Fruit fly (Drosophila melanogaster) whole organism, wandering third instar larva: ENCODE results near the gene CG8003.

Experiments
- Abd-B ChIP-seq: fragments of >200 bp; optimal IDR thresholded peaks from 2 replicates; lab custom pipeline; 2017; ENCODE audit warnings: missing biosample characterization, missing genetic modification characterization
- CG32264 ChIP-seq: fragments of 200-800 bp; sonication (Bioruptor generic); optimal IDR thresholded peaks from 2 replicates; lab custom pipeline; 2016; ENCODE audit warnings: missing biosample characterization, missing genetic modification characterization
- CG9705 ChIP-seq: fragments of 200-800 bp; sonication (Bioruptor generic); optimal IDR thresholded peaks from 2 replicates; lab custom pipeline; 2018; ENCODE audit warnings: missing biosample characterization, mild to moderate bottlenecking, missing genetic modification characterization
- GATAd ChIP-seq: sonication (Bioruptor generic); optimal IDR thresholded peaks from 2 replicates; lab custom pipeline; 2016; ENCODE audit warnings: missing biosample characterization, missing genetic modification characterization
- HLH106 ChIP-seq: fragments of 200-800 bp; optimal IDR thresholded peaks from 3 replicates; lab custom pipeline; 2019; ENCODE audit warnings: missing biosample characterization, mild to moderate bottlenecking, missing genetic modification characterization, moderate library complexity
- Hnf4 ChIP-seq: fragments of 200-800 bp; sonication (Bioruptor generic); optimal IDR thresholded peaks from 2 replicates; lab custom pipeline; 2016; ENCODE audit warnings: missing biosample characterization, mild to moderate bottlenecking, missing genetic modification characterization
- Hr78 ChIP-seq: fragments of >200 bp; optimal IDR thresholded peaks from 2 replicates; lab custom pipeline; 2017; ENCODE audit warnings: missing biosample characterization, missing genetic modification characterization
- Hr83 ChIP-seq: fragments of 200-300 bp; sonication (Bioruptor generic); optimal IDR thresholded peaks from 2 replicates; lab custom pipeline; 2016; ENCODE audit warnings: missing biosample characterization, mild to moderate bottlenecking, missing genetic modification characterization, moderate library complexity; ENCODE audit not compliant: poor library complexity, severe bottlenecking
- Jra ChIP-seq: sonication (Bioruptor generic); optimal IDR thresholded peaks from 2 replicates; lab custom pipeline; 2016; ENCODE audit warnings: missing biosample characterization, missing genetic modification characterization
- Mio ChIP-seq: sonication (Bioruptor generic); optimal IDR thresholded peaks from 2 replicates; lab custom pipeline; 2016; ENCODE audit warnings: missing biosample characterization, missing genetic modification characterization
- Myc ChIP-seq: fragments of >200 bp; optimal IDR thresholded peaks from 2 replicates; lab custom pipeline; 2017
- N ChIP-seq: fragments of >200 bp; optimal IDR thresholded peaks from 2 replicates; lab custom pipeline; 2018; ENCODE audit warnings: missing biosample characterization, missing external identifiers, missing genetic modification characterization
- Rel ChIP-seq, 2 experiments: fragments of 200-800 bp; sonication (Bioruptor generic) in 1 of 2; optimal IDR thresholded peaks; 2 replicates in 1 of 2; 3 replicates in 1 of 2; lab custom pipeline; 2016 to 2019; ENCODE audit warnings: mild to moderate bottlenecking in 2 of 2, missing biosample characterization in 2 of 2, missing genetic modification characterization in 2 of 2, moderate library complexity in 1 of 2
- Sp1 ChIP-seq: fragments of 200-800 bp; sonication (Bioruptor generic); optimal IDR thresholded peaks from 3 replicates; lab custom pipeline; 2019; ENCODE audit warnings: missing biosample characterization, mild to moderate bottlenecking, missing genetic modification characterization, moderate library complexity
- br ChIP-seq: fragments of 200-800 bp; sonication (Bioruptor generic); optimal IDR thresholded peaks from 2 replicates; lab custom pipeline; 2016; ENCODE audit warnings: missing biosample characterization, missing genetic modification characterization
- brk ChIP-seq: fragments of 200-800 bp; sonication (Bioruptor generic); optimal IDR thresholded peaks from 2 replicates; lab custom pipeline; 2016; ENCODE audit warnings: missing biosample characterization, mild to moderate bottlenecking, missing genetic modification characterization
- dl ChIP-seq, 2 experiments: fragments of 175-275, 200-275 bp in 1 of 2; fragments of 200-275 bp in 1 of 2; sonication (Bioruptor generic); optimal IDR thresholded peaks; lab custom pipeline; 2018; ENCODE audit warnings: mild to moderate bottlenecking in 2 of 2, missing biosample characterization in 2 of 2, missing genetic modification characterization in 2 of 2, moderate library complexity in 2 of 2; ENCODE audit not compliant: partially characterized antibody in 2 of 2, insufficient read depth in 1 of 2
- dmrt93B ChIP-seq: fragments of 200-800 bp; sonication (Bioruptor generic); optimal IDR thresholded peaks from 2 replicates; lab custom pipeline; 2018; ENCODE audit warnings: missing biosample characterization, mild to moderate bottlenecking, missing genetic modification characterization
- dsf ChIP-seq: sonication (Bioruptor generic); optimal IDR thresholded peaks from 2 replicates; lab custom pipeline; 2016; ENCODE audit warnings: missing biosample characterization, missing genetic modification characterization, borderline replicate concordance
- ey ChIP-seq: fragments of 200-800 bp; sonication (Bioruptor generic); optimal IDR thresholded peaks from 2 replicates; lab custom pipeline; 2016; ENCODE audit warnings: missing biosample characterization, missing genetic modification characterization
- foxo ChIP-seq, 2 experiments: fragments of 200-800 bp; sonication (Bioruptor generic); optimal IDR thresholded peaks; 2 replicates in 1 of 2; 3 replicates in 1 of 2; lab custom pipeline; 2016 to 2017; ENCODE audit warnings: missing biosample characterization in 2 of 2, missing genetic modification characterization in 2 of 2
- fru ChIP-seq: fragments of 200-800 bp; sonication (Bioruptor generic); optimal IDR thresholded peaks from 3 replicates; lab custom pipeline; 2016; ENCODE audit warnings: missing biosample characterization, mild to moderate bottlenecking, missing genetic modification characterization
- h ChIP-seq: fragments of 200-800 bp; sonication (Bioruptor generic); optimal IDR thresholded peaks from 3 replicates; lab custom pipeline; 2016; ENCODE audit warnings: missing biosample characterization, mild to moderate bottlenecking, missing genetic modification characterization
- jim ChIP-seq: fragments of 175-275, 200-325 bp; sonication (Bioruptor generic); optimal IDR thresholded peaks from 2 replicates; lab custom pipeline; 2016; ENCODE audit warnings: missing biosample characterization, mild to moderate bottlenecking, missing genetic modification characterization
- lola ChIP-seq: fragments of >200 bp; optimal IDR thresholded peaks from 2 replicates; lab custom pipeline; 2017; ENCODE audit warnings: missing biosample characterization, missing genetic modification characterization
- pan ChIP-seq: fragments of >200 bp; optimal IDR thresholded peaks from 2 replicates; lab custom pipeline; 2017
- psq ChIP-seq: fragments of 200-800 bp; sonication (Bioruptor generic); optimal IDR thresholded peaks from 3 replicates; lab custom pipeline; 2017; ENCODE audit warnings: missing biosample characterization, mild to moderate bottlenecking, missing genetic modification characterization, moderate library complexity
- sage ChIP-seq: fragments of 200-800 bp; sonication (Bioruptor generic); optimal IDR thresholded peaks from 2 replicates; lab custom pipeline; 2016; ENCODE audit warnings: missing biosample characterization, mild to moderate bottlenecking, missing genetic modification characterization
- sv ChIP-seq: fragments of 200-800 bp; sonication (Bioruptor generic); optimal IDR thresholded peaks from 3 replicates; lab custom pipeline; 2016; ENCODE audit warnings: missing biosample characterization, missing genetic modification characterization
- tai ChIP-seq: sonication (Bioruptor generic); optimal IDR thresholded peaks from 2 replicates; lab custom pipeline; 2016; ENCODE audit warnings: missing biosample characterization, missing genetic modification characterization
- usp ChIP-seq: fragments of >200 bp; optimal IDR thresholded peaks from 2 replicates; lab custom pipeline; 2017; ENCODE audit warnings: missing biosample characterization, missing genetic modification characterization
- woc ChIP-seq: sonication (Bioruptor generic); optimal IDR thresholded peaks from 2 replicates; lab custom pipeline; 2016; ENCODE audit warnings: missing biosample characterization, mild to moderate bottlenecking, missing genetic modification characterization

CG8003 gene

DNA sequence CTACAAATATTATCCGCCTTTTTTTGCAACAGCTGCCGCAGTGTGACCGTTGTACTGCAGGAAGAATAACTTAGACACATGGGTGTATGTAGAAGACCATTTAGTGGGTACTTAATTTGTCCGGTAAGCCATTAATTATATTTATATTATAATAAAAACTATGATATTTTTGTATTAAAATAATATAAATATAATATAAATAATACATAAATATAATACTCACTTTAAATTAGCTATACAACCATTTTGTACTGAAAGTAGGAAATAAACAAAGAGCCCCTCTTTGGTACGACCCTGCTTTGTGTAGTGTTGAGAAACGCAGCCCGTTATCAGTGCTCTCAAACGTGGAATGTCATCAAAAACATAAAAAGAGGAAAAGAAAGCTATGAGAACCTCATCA is 23.5 kb upstream of the CG8003 start, which contains the start of gene Cnep1r2 (continued):
- TF ChIP-seq Hr83 (GFP tag; lab: Kevin White, UChicago) (peak; percentile 41), psq (peak; percentile 94), Mio (GFP tag; lab: Kevin White, UChicago) (peak; percentile 30), Jra (GFP tag; lab: Kevin White, UChicago) (peak; percentile 65), dmrt93B (GFP tag; lab: Kevin White, UChicago) (peak; percentile 93), foxo (GFP tag; optimal IDR thresholded peaks at IDR 0.05; lab: Kevin White, UChicago) (peak in 1 of 2 experiments; percentile 93), N (GFP tag; lab: Kevin White, UChicago) (no peak), CG9705 (GFP tag; lab: Kevin White, UChicago) (peak; percentile 93), lola (GFP tag; lab: Kevin White, UChicago) (no peak), h (peak; percentile 83), Myc (lab: Kevin White, UChicago) (no peak), sv (GFP tag; lab: Kevin White, UChicago) (peak; percentile 64)

DNA sequence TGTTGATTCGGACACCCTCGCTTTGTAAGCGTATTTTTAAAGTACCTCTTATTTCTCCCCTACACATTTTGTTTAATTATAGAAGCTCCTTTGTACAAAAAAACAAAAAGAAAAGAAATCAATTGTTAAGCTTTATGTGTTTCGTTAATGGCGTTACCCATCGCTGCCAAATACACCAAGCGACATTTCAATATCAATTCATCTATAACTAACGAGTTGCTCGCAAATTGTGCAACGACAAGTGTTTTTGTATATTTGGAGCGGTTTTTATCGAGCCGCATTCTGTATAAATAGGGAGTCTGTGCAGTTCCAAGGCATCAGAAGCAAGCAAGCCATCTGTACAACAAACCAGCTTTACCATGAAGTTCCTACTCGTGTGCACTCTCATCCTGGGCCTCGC is 21.8 kb upstream of the CG8003 start, which contains the start of gene CG18628:
Gene CG18628 (plus strand): TSS at position 301 of the 400 bp plus-strand sequence.
- no peak for TF ChIP-seq lola (GFP tag; lab: Kevin White, UChicago)
- no peak for TF ChIP-seq Hr83 (GFP tag; lab: Kevin White, UChicago)
- TF ChIP-seq foxo (GFP tag; optimal IDR thresholded peaks at IDR 0.05; lab: Kevin White, UChicago) = no peak
- TF ChIP-seq Rel (GFP tag; optimal IDR thresholded peaks at IDR 0.05; lab: Kevin White, UChicago) = no peak
- TF ChIP-seq Rel (tag; optimal IDR thresholded peaks at IDR 0.05; lab: Kevin White, UChicago) = no peak
- no peak for TF ChIP-seq GATAd (GFP tag; lab: Kevin White, UChicago)
- TF ChIP-seq sv (GFP tag; lab: Kevin White, UChicago) = no peak
- TF ChIP-seq fru (GFP tag; lab: Kevin White, UChicago) = no peak
- TF ChIP-seq Sp1 (GFP tag; lab: Kevin White, UChicago) = no peak
- no peak for TF ChIP-seq dsf (GFP tag; lab: Kevin White, UChicago)
- TF ChIP-seq br (GFP tag; lab: Kevin White, UChicago) = no peak
- no peak for TF ChIP-seq pan (lab: Kevin White, UChicago)
- TF ChIP-seq HLH106 (tag; lab: Kevin White, UChicago) = no peak
- TF ChIP-seq woc = no peak
- no peak for TF ChIP-seq dl (GFP tag; optimal IDR thresholded peaks at IDR 0.05; lab: Kevin White, UChicago; ENCODE audit: insufficient read depth in 1 of 2, partially characterized antibody in 2 of 2)
- no peak for TF ChIP-seq jim
- TF ChIP-seq ey = no peak
- no peak for TF ChIP-seq Hr78
- no peak for TF ChIP-seq dmrt93B (GFP tag; lab: Kevin White, UChicago)
- TF ChIP-seq Mio (GFP tag; lab: Kevin White, UChicago) = no peak
- TF ChIP-seq, all 38 proteins: peak for 0

DNA sequence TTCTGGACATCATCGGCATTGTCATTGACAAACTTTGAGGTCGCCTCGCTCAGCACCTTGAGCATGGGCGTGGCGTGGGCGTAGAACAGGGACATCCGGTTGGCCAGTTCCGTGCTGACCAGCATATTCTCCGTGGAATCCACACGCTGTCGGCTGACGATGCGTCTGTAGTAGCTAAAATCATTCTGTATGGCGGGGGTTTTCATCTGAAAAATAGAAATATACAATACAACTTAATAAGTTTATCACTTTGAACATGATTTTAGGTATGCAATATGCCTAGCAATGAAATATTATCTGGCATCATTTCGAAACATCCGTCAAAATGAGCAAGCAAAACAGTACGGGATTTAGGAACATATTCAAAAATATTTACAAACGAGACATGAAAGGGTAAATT is 19.7 kb upstream of the CG8003 start, which contains the start of gene CG14154:
Gene CG14154 (plus strand): TSS at position 301 of the 400 bp plus-strand sequence.
- TF ChIP-seq woc = no peak
- no peak for TF ChIP-seq sv (GFP tag; lab: Kevin White, UChicago)
- no peak for TF ChIP-seq h
- TF ChIP-seq Hr83 (GFP tag; lab: Kevin White, UChicago) = no peak
- TF ChIP-seq sage (GFP tag; lab: Kevin White, UChicago) = no peak
- TF ChIP-seq ey = no peak
- no peak for TF ChIP-seq tai (GFP tag; lab: Kevin White, UChicago)
- no peak for TF ChIP-seq br (GFP tag; lab: Kevin White, UChicago)
- no peak for TF ChIP-seq Abd-B
- TF ChIP-seq Rel (GFP tag; optimal IDR thresholded peaks at IDR 0.05; lab: Kevin White, UChicago) = no peak
- no peak for TF ChIP-seq Rel (tag; optimal IDR thresholded peaks at IDR 0.05; lab: Kevin White, UChicago)
- no peak for TF ChIP-seq brk (GFP tag; lab: Kevin White, UChicago)
- no peak for TF ChIP-seq N (GFP tag; lab: Kevin White, UChicago)
- TF ChIP-seq Hnf4 (GFP tag; lab: Kevin White, UChicago) = no peak
- no peak for TF ChIP-seq HLH106 (tag; lab: Kevin White, UChicago)
- no peak for TF ChIP-seq CG32264 (GFP tag; lab: Kevin White, UChicago)
- no peak for TF ChIP-seq Sp1 (GFP tag; lab: Kevin White, UChicago)
- no peak for TF ChIP-seq Jra (GFP tag; lab: Kevin White, UChicago)
- no peak for TF ChIP-seq CG9705 (GFP tag; lab: Kevin White, UChicago)
- TF ChIP-seq Myc (lab: Kevin White, UChicago) = no peak
- TF ChIP-seq pan (lab: Kevin White, UChicago) = no peak

DNA sequence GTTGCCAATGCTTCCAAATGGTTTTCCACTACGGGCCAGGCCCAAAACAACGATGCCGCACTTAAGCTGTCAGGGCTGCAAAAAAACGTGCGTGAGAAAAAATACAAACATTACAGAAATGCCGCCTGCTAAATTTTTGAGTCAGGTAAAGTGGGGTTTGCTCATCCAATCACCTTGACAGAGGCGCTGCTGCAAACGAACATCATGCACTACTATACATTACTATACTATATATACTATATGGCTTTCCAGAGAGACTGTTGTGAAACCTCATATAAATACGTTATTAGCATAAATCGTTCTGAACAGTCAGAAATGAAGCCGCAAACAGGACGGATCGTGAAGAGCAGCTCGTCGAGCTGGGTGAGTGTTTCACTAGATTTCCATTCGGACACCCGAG is 18.0 kb upstream of the CG8003 start, which contains the start of gene CG14153:
Gene CG14153 (plus strand): TSS at position 301 of the 400 bp plus-strand sequence.
- TF ChIP-seq usp (GFP tag; lab: Kevin White, UChicago) (no peak), CG9705 (GFP tag; lab: Kevin White, UChicago) (no peak), HLH106 (tag; lab: Kevin White, UChicago) (no peak), GATAd (GFP tag; lab: Kevin White, UChicago) (no peak), CG32264 (GFP tag; lab: Kevin White, UChicago) (no peak), jim (no peak), Mio (GFP tag; lab: Kevin White, UChicago) (no peak), brk (GFP tag; lab: Kevin White, UChicago) (no peak)
